Worm (Caenorhabditis elegans) whole organism, L3 larva: ENCODE results near the gene C42D8.9.

Source experiments
- R02D3.7 ChIP-seq: fragments of 150-350 bp; optimal IDR thresholded peaks from 2 replicates; lab custom pipeline; 2014; ENCODE audit warnings: missing biosample characterization, missing genetic modification characterization
- ZK546.5 ChIP-seq: sonication (generic microtip); optimal IDR thresholded peaks from 2 replicates; lab custom pipeline; 2017; ENCODE audit warnings: missing biosample characterization, missing genetic modification characterization
- aly-2 ChIP-seq: fragments of 150-350 bp; optimal IDR thresholded peaks from 2 replicates; lab custom pipeline; 2014; ENCODE audit warnings: missing biosample characterization, missing genetic modification characterization
- ama-1 ChIP-seq: fragments of 150-350 bp; optimal IDR thresholded peaks from 2 replicates; lab custom pipeline; 2018
- ceh-16 ChIP-seq: sonication (generic microtip); optimal IDR thresholded peaks from 2 replicates; lab custom pipeline; 2017; ENCODE audit warnings: missing biosample characterization, missing genetic modification characterization
- ceh-28 ChIP-seq: fragments of 150-350 bp; optimal IDR thresholded peaks from 2 replicates; lab custom pipeline; 2014; ENCODE audit warnings: missing biosample characterization, missing genetic modification reagents, missing genetic modification characterization
- ceh-82 ChIP-seq: fragments of 150-350 bp; optimal IDR thresholded peaks from 2 replicates; lab custom pipeline; 2014; ENCODE audit warnings: missing biosample characterization, missing genetic modification characterization
- daf-12 ChIP-seq: fragments of 150-350 bp; optimal IDR thresholded peaks from 2 replicates; lab custom pipeline; 2014; ENCODE audit warnings: missing biosample characterization, missing genetic modification reagents, missing genetic modification characterization
- egl-27 ChIP-seq: sonication (generic microtip); optimal IDR thresholded peaks from 4 replicates; lab custom pipeline; 2017; ENCODE audit warnings: missing biosample characterization, missing genetic modification reagents, missing genetic modification characterization
- elt-1 ChIP-seq: fragments of 150-350 bp; optimal IDR thresholded peaks from 2 replicates; lab custom pipeline; 2014; ENCODE audit warnings: missing biosample characterization, missing genetic modification characterization
- elt-3 ChIP-seq, 3 experiments: fragments of 150-350 bp in 1 of 3; sonication (generic microtip) in 2 of 3; optimal IDR thresholded peaks; 2 replicates in 2 of 3; 4 replicates in 1 of 3; lab custom pipeline; 2014 to 2017; ENCODE audit warnings: missing biosample characterization in 3 of 3, missing genetic modification characterization in 3 of 3
- jun-1 ChIP-seq: fragments of 150-350 bp; optimal IDR thresholded peaks from 2 replicates; lab custom pipeline; 2014; ENCODE audit warnings: missing biosample characterization, missing genetic modification reagents, missing genetic modification characterization
- lin-39 ChIP-seq: fragments of 150-350 bp; optimal IDR thresholded peaks from 2 replicates; lab custom pipeline; 2018; ENCODE audit warnings: missing biosample characterization, missing genetic modification reagents, missing genetic modification characterization
- mdl-1 ChIP-seq: fragments of 150-350 bp; optimal IDR thresholded peaks from 2 replicates; lab custom pipeline; 2014; ENCODE audit warnings: missing biosample characterization, missing genetic modification characterization
- mml-1 ChIP-seq: fragments of 150-350 bp; sonication (generic microtip); optimal IDR thresholded peaks from 3 replicates; lab custom pipeline; 2014; ENCODE audit warnings: missing biosample characterization, missing genetic modification characterization
- nhr-11 ChIP-seq: fragments of 150-350 bp; optimal IDR thresholded peaks from 2 replicates; lab custom pipeline; 2014; ENCODE audit warnings: missing biosample characterization, missing genetic modification characterization
- nhr-12 ChIP-seq: fragments of 150-350 bp; optimal IDR thresholded peaks from 2 replicates; lab custom pipeline; 2014; ENCODE audit warnings: missing biosample characterization, missing genetic modification characterization
- nhr-23 ChIP-seq: fragments of 150-350 bp; optimal IDR thresholded peaks from 2 replicates; lab custom pipeline; 2014; ENCODE audit warnings: missing biosample characterization, missing genetic modification reagents, missing genetic modification characterization
- nhr-25 ChIP-seq: sonication (generic microtip); optimal IDR thresholded peaks from 2 replicates; lab custom pipeline; 2017; ENCODE audit warnings: missing biosample characterization, missing genetic modification characterization
- nhr-43 ChIP-seq: sonication (generic microtip); optimal IDR thresholded peaks from 2 replicates; lab custom pipeline; 2016; ENCODE audit warnings: mild to moderate bottlenecking, missing genetic modification characterization, missing compliant biosample characterization; ENCODE audit not compliant: poor library complexity, severe bottlenecking
- snpc-4 ChIP-seq: fragments of 150-350 bp; optimal IDR thresholded peaks from 2 replicates; lab custom pipeline; 2014; ENCODE audit warnings: missing biosample characterization, missing genetic modification characterization
- unc-62 ChIP-seq: fragments of 150-350 bp; sonication (generic microtip); optimal IDR thresholded peaks from 4 replicates; lab custom pipeline; 2014; ENCODE audit warnings: missing biosample characterization, missing genetic modification reagents, missing genetic modification characterization
- zag-1 ChIP-seq: fragments of 150-350 bp; optimal IDR thresholded peaks from 2 replicates; lab custom pipeline; 2014; ENCODE audit warnings: missing biosample characterization, missing genetic modification characterization
- ztf-4 ChIP-seq: fragments of 150-350 bp; optimal IDR thresholded peaks from 2 replicates; lab custom pipeline; 2014; ENCODE audit warnings: missing biosample characterization, missing genetic modification characterization

The C42D8.9 gene

ce11 chrX:5061763-5062162 lies 45.1 kb downstream of the C42D8.9 start:
- no peak for TF ChIP-seq ceh-82 (tag; lab: Kevin White, UChicago)
- no peak for TF ChIP-seq unc-62 (GFP tag; lab: Kevin White, UChicago)
- TF ChIP-seq R02D3.7 (tag; lab: Kevin White, UChicago): no peak
- TF ChIP-seq nhr-23: peak; percentile 55
- TF ChIP-seq mml-1 (tag; lab: Kevin White, UChicago): no peak
- TF ChIP-seq zag-1 (tag; lab: Kevin White, UChicago): no peak
- TF ChIP-seq jun-1 (tag; lab: Kevin White, UChicago): no peak
- TF ChIP-seq lin-39 (tag; lab: Kevin White, UChicago): no peak
- no peak for TF ChIP-seq ama-1 (lab: Kevin White, UChicago)
- TF ChIP-seq daf-12 (tag; lab: Kevin White, UChicago): no peak
- TF ChIP-seq mdl-1 (tag; lab: Kevin White, UChicago): no peak
- TF ChIP-seq aly-2 (tag; lab: Kevin White, UChicago): no peak
- TF ChIP-seq elt-1 (tag; lab: Kevin White, UChicago): peak; percentile 93
- TF ChIP-seq nhr-12 (tag; lab: Kevin White, UChicago): no peak
- TF ChIP-seq ztf-4: no peak
- TF ChIP-seq egl-27 (tag; lab: Kevin White, UChicago): no peak
- TF ChIP-seq nhr-11 (tag; lab: Kevin White, UChicago): no peak
- TF ChIP-seq ceh-16 (tag; lab: Kevin White, UChicago): no peak
- TF ChIP-seq nhr-25 (tag; lab: Kevin White, UChicago): peak; percentile 38

- TF ChIP-seq nhr-25 (tag; lab: Kevin White, UChicago) (peak; percentile 59), egl-27 (tag; lab: Kevin White, UChicago) (no peak), elt-3 (tag; optimal IDR thresholded peaks at IDR 0.05; lab: Kevin White, UChicago) (peak in 1 of 3 experiments; percentile 26), jun-1 (tag; lab: Kevin White, UChicago) (no peak)
These were observed 46.1 kb downstream of the C42D8.9 start, which contains the start of gene C24H10.3 for ce11 chrX:5060756-5061155. TSS of gene C24H10.3 (plus strand) at chrX:5061056.

- TF ChIP-seq egl-27 (tag; lab: Kevin White, UChicago): no peak
- TF ChIP-seq ceh-82 (tag; lab: Kevin White, UChicago): no peak
- no peak for TF ChIP-seq ztf-4
- TF ChIP-seq ceh-28 (tag; lab: Kevin White, UChicago): no peak
- TF ChIP-seq snpc-4: no peak
- no peak for TF ChIP-seq ZK546.5 (tag; lab: Kevin White, UChicago)
- TF ChIP-seq ceh-16 (tag; lab: Kevin White, UChicago): no peak
- no peak for TF ChIP-seq daf-12 (tag; lab: Kevin White, UChicago)
- TF ChIP-seq, all 47 proteins: peak for 0
These were observed 47.7 kb downstream of the C42D8.9 start, which contains the start of gene C24H10.4 for ce11 chrX:5059163-5059562. TSS of gene C24H10.4 (minus strand) at chrX:5059263.

- TF ChIP-seq nhr-43 (tag; lab: Kevin White, UChicago): peak; percentile 28
These were observed 50.6 kb downstream of the C42D8.9 start for ce11 chrX:5056199-5056598.
